Fruit fly (Drosophila melanogaster): ENCODE measurements around the gene CG34367.
A peak's percentile ranks its signal among the peaks of the same experiment; 100 is the strongest.

CG34367 gene

DNA sequence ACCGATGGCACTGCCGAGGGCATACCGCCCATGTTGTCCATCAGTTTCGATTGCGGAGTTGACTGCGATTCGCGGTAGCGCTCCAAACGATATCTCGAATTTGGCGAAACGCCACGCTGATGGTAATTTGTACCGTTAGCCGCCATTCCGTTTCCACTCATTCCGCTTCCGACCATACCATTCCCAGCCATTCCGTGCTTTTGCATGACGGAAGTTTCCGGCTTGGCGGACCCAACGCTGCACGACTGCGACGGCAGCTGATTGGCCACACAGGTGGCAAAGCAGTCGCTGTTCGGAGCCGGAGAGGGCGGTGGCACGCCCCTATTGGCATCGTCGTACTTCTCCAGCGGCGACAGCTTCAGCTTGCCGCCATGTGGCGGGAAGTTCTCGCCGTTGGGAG lies 18.6 kb upstream of the CG34367 start (continued):
- no peak for TF ChIP-seq emc (GFP tag; optimal IDR thresholded peaks at IDR 0.05)
- no peak for TF ChIP-seq CG31365 (tag; optimal IDR thresholded peaks at IDR 0.05)
- no peak for TF ChIP-seq gcm (GFP tag; optimal IDR thresholded peaks at IDR 0.05)
- 0 out of 3 replicates have a peak, but pooled peaks have one; percentile 11 for TF ChIP-seq ase (GFP tag; IDR thresholded peaks at IDR 0.05)
- TF ChIP-seq Mes4 (GFP tag; optimal IDR thresholded peaks at IDR 0.05) = no peak
- no peak for TF ChIP-seq CG1792 (GFP tag; optimal IDR thresholded peaks at IDR 0.05)
- TF ChIP-seq CG9215 (GFP tag; IDR thresholded peaks at IDR 0.05) = no peak
- TF ChIP-seq CG6813 (GFP tag; optimal IDR thresholded peaks at IDR 0.05) = no peak
- peak; percentile 67 for TF ChIP-seq CG1603 (tag; optimal IDR thresholded peaks at IDR 0.05)
- TF ChIP-seq yki (optimal IDR thresholded peaks at IDR 0.05) = no peak
- no peak for TF ChIP-seq CG17802 (tag; optimal IDR thresholded peaks at IDR 0.05)
- peak; percentile 49 for TF ChIP-seq CG30020 (tag; optimal IDR thresholded peaks at IDR 0.05)
- no peak for TF ChIP-seq zf30C (GFP tag; optimal IDR thresholded peaks at IDR 0.05)
- no peak for TF ChIP-seq CG8281 (tag; optimal IDR thresholded peaks at IDR 0.05)
- no peak for TF ChIP-seq CG17186 (GFP tag; optimal IDR thresholded peaks at IDR 0.05)
- TF ChIP-seq ERR (GFP tag; optimal IDR thresholded peaks at IDR 0.05) = no peak
- peak; percentile 13 for TF ChIP-seq da (GFP tag; optimal IDR thresholded peaks at IDR 0.05)
- TF ChIP-seq CG10959 (GFP tag; IDR thresholded peaks at IDR 0.05) = no peak
- TF ChIP-seq dysf (GFP tag; IDR thresholded peaks at IDR 0.05) = 0 out of 3 replicates have a peak, but pooled peaks have one; percentile 28
- no peak for TF ChIP-seq caup (GFP tag; optimal IDR thresholded peaks at IDR 0.05; ENCODE audit: severe bottlenecking)
- no peak for TF ChIP-seq zfh1 (GFP tag; IDR thresholded peaks at IDR 0.05)
- no peak for TF ChIP-seq her (GFP tag; optimal IDR thresholded peaks at IDR 0.05)
- no peak for TF ChIP-seq CG2116 (GFP tag; optimal IDR thresholded peaks at IDR 0.05)
- TF ChIP-seq CG12236 (GFP tag; optimal IDR thresholded peaks at IDR 0.05) = no peak
- TF ChIP-seq Dad (GFP tag; optimal IDR thresholded peaks at IDR 0.05) = no peak
- TF ChIP-seq CG7271 (tag; optimal IDR thresholded peaks at IDR 0.05) = no peak
- peak; percentile 18 for TF ChIP-seq CG11723 (GFP tag; optimal IDR thresholded peaks at IDR 0.05)
- no peak for TF ChIP-seq HmgD (GFP tag; optimal IDR thresholded peaks at IDR 0.05)
- 0 out of 3 replicates have a peak, but pooled peaks have one; percentile 32 for TF ChIP-seq Doc3 (GFP tag; IDR thresholded peaks at IDR 0.05; ENCODE audit: partially characterized antibody)
- 0 out of 3 replicates have a peak, but pooled peaks have one; percentile 33 for TF ChIP-seq ci (GFP tag; IDR thresholded peaks at IDR 0.05)
- no peak for TF ChIP-seq CG16813 (GFP tag; IDR thresholded peaks at IDR 0.05; ENCODE audit: partially characterized antibody)
- no peak for TF ChIP-seq Mad (GFP tag; optimal IDR thresholded peaks at IDR 0.05)
- TF ChIP-seq Ets97D (GFP tag; optimal IDR thresholded peaks at IDR 0.05) = peak; percentile 11
- no peak for TF ChIP-seq Jarid2 (GFP tag; optimal IDR thresholded peaks at IDR 0.05)
- TF ChIP-seq CG13123 (GFP tag; optimal IDR thresholded peaks at IDR 0.05) = no peak
- no peak for TF ChIP-seq CG12659 (GFP tag; optimal IDR thresholded peaks at IDR 0.05)
- no peak for TF ChIP-seq shn (GFP tag; optimal IDR thresholded peaks at IDR 0.05)
- no peak for TF ChIP-seq CG12299 (tag; optimal IDR thresholded peaks at IDR 0.05)

DNA sequence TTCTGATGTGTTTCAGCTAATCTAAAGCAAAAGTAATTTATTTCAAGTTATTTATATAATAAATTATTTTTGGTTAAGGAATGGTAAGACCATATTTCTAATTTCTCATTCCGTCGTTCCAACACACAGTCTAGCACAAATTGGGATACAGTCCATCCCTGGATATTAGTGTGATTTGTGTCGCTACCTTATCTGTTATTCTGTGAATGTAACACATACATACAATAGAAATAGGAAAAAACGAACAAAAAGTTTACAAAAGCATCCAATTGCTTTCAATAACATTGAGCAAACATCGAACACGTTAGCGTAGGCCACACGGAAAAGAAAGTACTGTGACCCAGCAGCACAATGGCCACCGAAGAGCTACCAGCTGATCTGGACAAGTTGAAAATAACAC lies 12.8 kb upstream of the CG34367 start, which contains the start of gene CG5056:
Gene CG5056 (plus strand): TSS at position 168 of the 400 bp plus-strand sequence.
- TF ChIP-seq sr (GFP tag; IDR thresholded peaks at IDR 0.05) = no peak
- peak; percentile 44 for TF ChIP-seq nom (GFP tag; optimal IDR thresholded peaks at IDR 0.05)
- peak; percentile 11 for TF ChIP-seq CG7271 (tag; optimal IDR thresholded peaks at IDR 0.05)
- no peak for TF ChIP-seq CG1792 (GFP tag; optimal IDR thresholded peaks at IDR 0.05)
- TF ChIP-seq HmgZ (tag; optimal IDR thresholded peaks at IDR 0.05) = peak; percentile 62
- peak; percentile 47 for TF ChIP-seq CG17829 (tag; optimal IDR thresholded peaks at IDR 0.05)
- TF ChIP-seq CG4617 (GFP tag; optimal IDR thresholded peaks at IDR 0.05; ENCODE audit: borderline replicate concordance) = peak; percentile 94
- no peak for TF ChIP-seq CG15073 (GFP tag; optimal IDR thresholded peaks at IDR 0.05)
- TF ChIP-seq Hsf (GFP tag; optimal IDR thresholded peaks at IDR 0.05) = peak; percentile 2
- no peak for TF ChIP-seq CG5180 (GFP tag; optimal IDR thresholded peaks at IDR 0.05)
- no peak for TF ChIP-seq HHEX (GFP tag; optimal IDR thresholded peaks at IDR 0.05)
- TF ChIP-seq ab (GFP tag; optimal IDR thresholded peaks at IDR 0.05) = no peak
- TF ChIP-seq CG30020 (tag; optimal IDR thresholded peaks at IDR 0.05) = peak; percentile 100
- TF ChIP-seq nerfin-1 (tag; optimal IDR thresholded peaks at IDR 0.05) = peak; percentile 12
- peak; percentile 28 for TF ChIP-seq Xbp1 (GFP tag; optimal IDR thresholded peaks at IDR 0.05)
- TF ChIP-seq CG10267 (tag; optimal IDR thresholded peaks at IDR 0.05) = peak; percentile 57
- no peak for TF ChIP-seq CG4820 (GFP tag; optimal IDR thresholded peaks at IDR 0.05)
- peak; percentile 23; the same call in 1 of the 3 replicates for TF ChIP-seq ci (GFP tag; IDR thresholded peaks at IDR 0.05)

Data from whole organism, embryonic.